Fruit fly (Drosophila melanogaster) whole organism, embryonic: ENCODE results near the gene meso18E.

Experiments
- Atf-2 ChIP-seq: fragments of 200-800 bp; sonication (Bioruptor generic); optimal IDR thresholded peaks from 2 replicates; lab custom pipeline; 2016; ENCODE audit warnings: missing biosample characterization, missing genetic modification characterization
- CG10209 ChIP-seq: fragments of 200-800 bp; sonication (Bioruptor generic); optimal IDR thresholded peaks from 3 replicates; lab custom pipeline; 2017; ENCODE audit warnings: missing biosample characterization, mild to moderate bottlenecking, missing genetic modification characterization, missing genetic modification reagents
- CG10431 ChIP-seq: fragments of 200-800 bp; sonication (Bioruptor generic); optimal IDR thresholded peaks from 3 replicates; lab custom pipeline; 2018; ENCODE audit warnings: missing biosample characterization, mild to moderate bottlenecking, missing genetic modification characterization
- CG11456 ChIP-seq: fragments of 200-800 bp; sonication (Bioruptor generic); IDR thresholded peaks from 3 replicates; pipeline ENCODE4 v1.3.6; 2022; ENCODE audit warnings: missing biosample characterization, missing genetic modification characterization
- CG11560 ChIP-seq: fragments of 200-800 bp; sonication (Bioruptor generic); IDR thresholded peaks from 3 replicates; pipeline ENCODE4 v1.3.6; 2022; ENCODE audit warnings: missing biosample characterization, missing genetic modification characterization
- CG12071 ChIP-seq: fragments of 200-800 bp; sonication (Bioruptor generic); optimal IDR thresholded peaks from 3 replicates; lab custom pipeline; 2018; ENCODE audit warnings: missing biosample characterization, mild to moderate bottlenecking, missing genetic modification characterization
- CG12219 ChIP-seq: fragments of 200-800 bp; sonication (Bioruptor generic); optimal IDR thresholded peaks from 3 replicates; lab custom pipeline; 2018; ENCODE audit warnings: missing biosample characterization, mild to moderate bottlenecking, missing genetic modification characterization
- CG1233 ChIP-seq: fragments of 200-800 bp; sonication (Bioruptor generic); optimal IDR thresholded peaks from 4 replicates; lab custom pipeline; 2018; ENCODE audit warnings: missing biosample characterization, mild to moderate bottlenecking, missing genetic modification characterization
- CG13775 ChIP-seq: fragments of 200-800 bp; sonication (Bioruptor generic); optimal IDR thresholded peaks from 3 replicates; lab custom pipeline; 2017; ENCODE audit warnings: missing biosample characterization, mild to moderate bottlenecking, missing genetic modification characterization
- CG14710 ChIP-seq: fragments of 200-800 bp; sonication (Bioruptor generic); optimal IDR thresholded peaks from 3 replicates; lab custom pipeline; 2019; ENCODE audit warnings: missing biosample characterization, mild to moderate bottlenecking, missing genetic modification characterization, moderate library complexity
- CG1602 ChIP-seq: fragments of 200-800 bp; sonication (Bioruptor generic); optimal IDR thresholded peaks from 3 replicates; lab custom pipeline; 2016; ENCODE audit warnings: missing biosample characterization, missing genetic modification characterization
- CG17612 ChIP-seq: fragments of 200-800 bp; sonication (Bioruptor generic); IDR thresholded peaks from 2 replicates; pipeline ENCODE4 v1.3.6; 2022; ENCODE audit warnings: missing biosample characterization, missing genetic modification characterization
- CG18619 ChIP-seq: fragments of 200-800 bp; sonication (Bioruptor generic); optimal IDR thresholded peaks from 3 replicates; lab custom pipeline; 2017; ENCODE audit warnings: missing biosample characterization, mild to moderate bottlenecking, missing genetic modification characterization
- CG30020 ChIP-seq: fragments of 200-800 bp; optimal IDR thresholded peaks from 2 replicates; lab custom pipeline; 2019; ENCODE audit warnings: missing biosample characterization, mild to moderate bottlenecking, missing genetic modification characterization, moderate library complexity
- CG4328 ChIP-seq: fragments of 200-800 bp; sonication (Bioruptor generic); optimal IDR thresholded peaks from 3 replicates; lab custom pipeline; 2017; ENCODE audit warnings: missing biosample characterization, missing genetic modification reagents, missing genetic modification characterization
- CG4360 ChIP-seq: fragments of 200-800 bp; sonication (Bioruptor generic); IDR thresholded peaks from 2 replicates; pipeline ENCODE4 v1.3.6; 2022; ENCODE audit warnings: missing biosample characterization, missing genetic modification characterization
- CG4424 ChIP-seq: fragments of 200-800 bp; sonication (Bioruptor generic); optimal IDR thresholded peaks from 3 replicates; lab custom pipeline; 2016; ENCODE audit warnings: missing biosample characterization, missing genetic modification characterization
- CG4707 ChIP-seq: fragments of 200-800 bp; sonication (Bioruptor generic); optimal IDR thresholded peaks from 2 replicates; lab custom pipeline; 2018; ENCODE audit warnings: missing biosample characterization, mild to moderate bottlenecking, missing genetic modification characterization, moderate library complexity
- CG5953 ChIP-seq: fragments of 200-800 bp; sonication (Bioruptor generic); IDR thresholded peaks from 2 replicates; pipeline ENCODE4 v1.3.6; 2022; ENCODE audit warnings: missing biosample characterization, missing genetic modification characterization
- CG6765 ChIP-seq: fragments of 200-800 bp; sonication (Bioruptor generic); optimal IDR thresholded peaks from 3 replicates; lab custom pipeline; 2017; ENCODE audit warnings: missing biosample characterization, mild to moderate bottlenecking, missing genetic modification characterization
- CG6813 ChIP-seq: fragments of 200-800 bp; sonication (Bioruptor generic); optimal IDR thresholded peaks from 2 replicates; lab custom pipeline; 2017; ENCODE audit warnings: missing biosample characterization, missing genetic modification characterization, mild to moderate bottlenecking, moderate library complexity, missing genetic modification reagents
- CG8944 ChIP-seq: fragments of 200-800 bp; sonication (Bioruptor generic); optimal IDR thresholded peaks from 3 replicates; lab custom pipeline; 2016; ENCODE audit warnings: missing biosample characterization, missing genetic modification characterization
- Deaf1 ChIP-seq: fragments of 200-800 bp; optimal IDR thresholded peaks from 3 replicates; lab custom pipeline; 2019; ENCODE audit warnings: missing biosample characterization, mild to moderate bottlenecking, missing genetic modification characterization, moderate library complexity
- HLHmδ ChIP-seq: fragments of 200-800 bp; sonication (Bioruptor generic); optimal IDR thresholded peaks from 2 replicates; lab custom pipeline; 2018; ENCODE audit warnings: missing biosample characterization, mild to moderate bottlenecking, missing genetic modification characterization, moderate library complexity
- Hr3 ChIP-seq: fragments of 200-800 bp; sonication (Bioruptor generic); optimal IDR thresholded peaks from 3 replicates; lab custom pipeline; 2016; ENCODE audit warnings: missing biosample characterization, missing genetic modification characterization
- Jarid2 ChIP-seq: fragments of 200-800 bp; sonication (Bioruptor generic); optimal IDR thresholded peaks from 3 replicates; lab custom pipeline; 2017; ENCODE audit warnings: mild to moderate bottlenecking, missing biosample characterization, missing genetic modification reagents, missing genetic modification characterization
- Mad ChIP-seq: fragments of 200-800 bp; sonication (Bioruptor generic); optimal IDR thresholded peaks from 2 replicates; lab custom pipeline; 2016; ENCODE audit warnings: missing biosample characterization, missing genetic modification characterization
- Sox100B ChIP-seq: fragments of 200-800 bp; sonication (Bioruptor generic); optimal IDR thresholded peaks from 3 replicates; lab custom pipeline; 2018; ENCODE audit warnings: missing biosample characterization, mild to moderate bottlenecking, missing genetic modification characterization
- YL-1 ChIP-seq: fragments of 200-800 bp; sonication (Bioruptor generic); optimal IDR thresholded peaks from 3 replicates; lab custom pipeline; 2017; ENCODE audit warnings: missing biosample characterization, mild to moderate bottlenecking, missing genetic modification characterization
- amos ChIP-seq: fragments of 200-800 bp; sonication (Bioruptor generic); IDR thresholded peaks from 2 replicates; pipeline ENCODE4 v1.3.6; 2022; ENCODE audit warnings: missing biosample characterization, missing genetic modification characterization; ENCODE audit not compliant: partially characterized antibody
- bcd ChIP-seq: fragments of 200-800 bp; sonication (Bioruptor generic); optimal IDR thresholded peaks from 2 replicates; lab custom pipeline; 2017; ENCODE audit warnings: missing biosample characterization, mild to moderate bottlenecking, missing genetic modification characterization
- cas ChIP-seq: fragments of 200-800 bp; sonication (Bioruptor generic); IDR thresholded peaks from 2 replicates; pipeline ENCODE4 v1.3.6; 2022; ENCODE audit warnings: missing biosample characterization, missing genetic modification characterization
- caup ChIP-seq: fragments of 200-800 bp; sonication (Bioruptor generic); optimal IDR thresholded peaks from 3 replicates; lab custom pipeline; 2017; ENCODE audit warnings: missing biosample characterization, mild to moderate bottlenecking, missing genetic modification characterization, moderate library complexity; ENCODE audit not compliant: severe bottlenecking
- chif ChIP-seq, 2 experiments: fragments of 200-800 bp; sonication (Bioruptor generic); optimal IDR thresholded peaks; 3 replicates each; lab custom pipeline; 2016; ENCODE audit warnings: missing biosample characterization in 2 of 2, missing genetic modification characterization in 2 of 2
- danr ChIP-seq: fragments of 200-800 bp; sonication (Bioruptor generic); IDR thresholded peaks from 2 replicates; pipeline ENCODE4 v1.3.6; 2022; ENCODE audit warnings: missing biosample characterization, missing genetic modification characterization
- dimm ChIP-seq: fragments of 200-800 bp; sonication (Bioruptor generic); IDR thresholded peaks from 2 replicates; pipeline ENCODE4 v1.3.6; 2022; ENCODE audit warnings: missing biosample characterization, missing genetic modification characterization
- disco-r ChIP-seq: fragments of 200-800 bp; sonication (Bioruptor generic); optimal IDR thresholded peaks from 2 replicates; lab custom pipeline; 2016; ENCODE audit warnings: missing biosample characterization, missing genetic modification characterization
- dmrt99B ChIP-seq: fragments of 200-800 bp; sonication (Bioruptor generic); optimal IDR thresholded peaks from 2 replicates; lab custom pipeline; 2018; ENCODE audit warnings: missing biosample characterization, mild to moderate bottlenecking, missing genetic modification characterization, moderate library complexity
- fd64A ChIP-seq: fragments of 200-800 bp; sonication (Bioruptor generic); optimal IDR thresholded peaks from 3 replicates; lab custom pipeline; 2018; ENCODE audit warnings: missing biosample characterization, mild to moderate bottlenecking, missing genetic modification characterization
- hb ChIP-seq: fragments of 200-800 bp; sonication (Bioruptor generic); IDR thresholded peaks from 3 replicates; pipeline ENCODE4 v1.3.6; 2022; ENCODE audit warnings: missing biosample characterization, missing genetic modification characterization; ENCODE audit not compliant: partially characterized antibody
- nmo ChIP-seq: fragments of 200-800 bp; sonication (Bioruptor generic); optimal IDR thresholded peaks from 2 replicates; lab custom pipeline; 2018; ENCODE audit warnings: missing biosample characterization, mild to moderate bottlenecking, missing genetic modification characterization, moderate library complexity
- oc ChIP-seq: fragments of 200-800 bp; sonication (Bioruptor generic); optimal IDR thresholded peaks from 2 replicates; lab custom pipeline; 2018; ENCODE audit warnings: missing biosample characterization, mild to moderate bottlenecking, missing genetic modification characterization, moderate library complexity
- scrt ChIP-seq: fragments of 200-800 bp; sonication (Bioruptor generic); optimal IDR thresholded peaks from 2 replicates; lab custom pipeline; 2018; ENCODE audit warnings: missing biosample characterization, mild to moderate bottlenecking, missing genetic modification characterization, moderate library complexity
- slbo ChIP-seq: fragments of 200-800 bp; sonication (Bioruptor generic); IDR thresholded peaks from 2 replicates; pipeline ENCODE4 v1.3.6; 2022; ENCODE audit warnings: missing biosample characterization, missing genetic modification characterization
- ssp ChIP-seq: fragments of 200-800 bp; sonication (Bioruptor generic); IDR thresholded peaks from 2 replicates; pipeline ENCODE4 v1.3.6; 2022; ENCODE audit warnings: missing biosample characterization, missing genetic modification characterization
- tap ChIP-seq: fragments of 200-800 bp; optimal IDR thresholded peaks from 3 replicates; lab custom pipeline; 2019; ENCODE audit warnings: missing biosample characterization, mild to moderate bottlenecking, missing genetic modification characterization, moderate library complexity
- tna ChIP-seq: fragments of 200-800 bp; sonication (Bioruptor generic); IDR thresholded peaks from 2 replicates; pipeline ENCODE4 v1.3.6; 2022; ENCODE audit warnings: missing biosample characterization, missing genetic modification characterization; ENCODE audit not compliant: partially characterized antibody
- ttk ChIP-seq: fragments of 200-800 bp; sonication (Bioruptor generic); IDR thresholded peaks from 2 replicates; pipeline ENCODE4 v2.1.2; 2022; ENCODE audit warnings: missing biosample characterization, missing genetic modification characterization

meso18E gene

dm6 chrX:19692951-19693698 lies 19.7 kb downstream of the meso18E start, which contains the start of gene Mer (continued):
- TF ChIP-seq CG12219 (GFP tag; lab: Kevin White, UChicago) = peak; percentile 86
- peak; percentile 69 to 85 for TF ChIP-seq chif (GFP tag; optimal IDR thresholded peaks at IDR 0.05; lab: Kevin White, UChicago)
- peak; percentile 75; the same call in 1 of the 2 replicates for TF ChIP-seq CG5953 (GFP tag; lab: Robert Waterston, UW)
- no peak for TF ChIP-seq amos (GFP tag; lab: Robert Waterston, UW)
- peak; percentile 82 for TF ChIP-seq cas (GFP tag; lab: Robert Waterston, UW)
- no peak for TF ChIP-seq hb
- TF ChIP-seq Mad (GFP tag; lab: Kevin White, UChicago) = peak; percentile 82
- TF ChIP-seq CG12071 (GFP tag; lab: Kevin White, UChicago) = peak; percentile 90
- TF ChIP-seq scrt (GFP tag; lab: Kevin White, UChicago) = peak; percentile 91
- TF ChIP-seq CG1233 (GFP tag; lab: Kevin White, UChicago) = peak; percentile 75
- peak; percentile 62 for TF ChIP-seq CG4360 (GFP tag; lab: Robert Waterston, UW)
- TF ChIP-seq CG6813 = peak; percentile 71
- TF ChIP-seq danr = no peak
- peak; percentile 63 for TF ChIP-seq CG30020 (tag; lab: Kevin White, UChicago)
- peak; percentile 78 for TF ChIP-seq CG8944 (GFP tag; lab: Kevin White, UChicago)
- TF ChIP-seq HLHmδ (GFP tag; lab: Kevin White, UChicago) = no peak
- TF ChIP-seq CG14710 (tag; lab: Kevin White, UChicago) = peak; percentile 62
- TF ChIP-seq tna (GFP tag; lab: Robert Waterston, UW) = peak; percentile 38; the same call in 1 of the 2 replicates
- no peak for TF ChIP-seq Jarid2 (GFP tag; lab: Kevin White, UChicago)
- peak; percentile 65 for TF ChIP-seq Hr3
- 0 out of 3 replicates have a peak, but pooled peaks have one; percentile 36 for TF ChIP-seq CG11560
- peak; percentile 74 for TF ChIP-seq ttk (GFP tag; lab: Robert Waterston, UW)
- peak; percentile 64 for TF ChIP-seq CG1602 (GFP tag; lab: Kevin White, UChicago)
- no peak for TF ChIP-seq CG17612 (GFP tag; lab: Robert Waterston, UW)
- peak; percentile 87 for TF ChIP-seq slbo (GFP tag; lab: Robert Waterston, UW)
- peak; percentile 86 for TF ChIP-seq CG13775 (GFP tag; lab: Kevin White, UChicago)
- peak; percentile 37 for TF ChIP-seq CG4707 (GFP tag; lab: Kevin White, UChicago)
- peak; percentile 62 for TF ChIP-seq fd64A
- peak; percentile 74 for TF ChIP-seq disco-r (GFP tag; lab: Kevin White, UChicago)
- TF ChIP-seq Atf-2 = peak; percentile 65
- peak; percentile 62 for TF ChIP-seq ssp
- peak; percentile 82 for TF ChIP-seq CG10209 (GFP tag; lab: Kevin White, UChicago)
- peak; percentile 73; the same call in 1 of the 3 replicates for TF ChIP-seq CG11456
- peak; percentile 86 for TF ChIP-seq nmo
- TF ChIP-seq Deaf1 (tag; lab: Kevin White, UChicago) = peak; percentile 54
- TF ChIP-seq CG10431 (GFP tag; lab: Kevin White, UChicago) = peak; percentile 60
- TF ChIP-seq CG4424 (GFP tag; lab: Kevin White, UChicago) = peak; percentile 79
- peak; percentile 81 for TF ChIP-seq tap (tag; lab: Kevin White, UChicago)
- TF ChIP-seq dmrt99B (tag; lab: Kevin White, UChicago) = peak; percentile 84
- peak; percentile 78 for TF ChIP-seq CG6765 (GFP tag; lab: Kevin White, UChicago)
- TF ChIP-seq oc (tag; lab: Kevin White, UChicago) = peak; percentile 59
- peak; percentile 37; the same call in 1 of the 2 replicates for TF ChIP-seq dimm
- TF ChIP-seq CG4328 (GFP tag; lab: Kevin White, UChicago) = peak; percentile 74
- TF ChIP-seq YL-1 = peak; percentile 71
- TF ChIP-seq bcd = peak; percentile 85
- TF ChIP-seq Sox100B (GFP tag; lab: Kevin White, UChicago) = no peak
- TF ChIP-seq CG18619 (GFP tag; lab: Kevin White, UChicago) = peak; percentile 83
- peak; percentile 89 for TF ChIP-seq caup (GFP tag; lab: Kevin White, UChicago)
